Worm (Caenorhabditis elegans) whole organism, L4 larva: ENCODE measurements around the gene C44B12.3.

Experiments
- F49E8.2 ChIP-seq: sonication (generic microtip); optimal IDR thresholded peaks from 2 replicates; lab custom pipeline; 2016; ENCODE audit warnings: missing compliant biosample characterization, mild to moderate bottlenecking, missing genetic modification characterization, borderline replicate concordance
- ZK546.5 ChIP-seq, 2 experiments: sonication (generic microtip); optimal IDR thresholded peaks; 2 replicates each; lab custom pipeline; 2017; ENCODE audit warnings: missing biosample characterization in 2 of 2, missing genetic modification characterization in 2 of 2
- duxl-1 ChIP-seq: sonication (generic microtip); optimal IDR thresholded peaks from 2 replicates; lab custom pipeline; 2016; ENCODE audit warnings: mild to moderate bottlenecking, missing genetic modification characterization, moderate library complexity, missing compliant biosample characterization; ENCODE audit not compliant: poor library complexity
- egl-27 ChIP-seq: sonication (generic microtip); optimal IDR thresholded peaks from 3 replicates; lab custom pipeline; 2017; ENCODE audit warnings: missing biosample characterization, missing genetic modification reagents, missing genetic modification characterization
- lsy-2 ChIP-seq, 2 experiments: fragments of 150-350 bp in 1 of 2; sonication (generic microtip) in 1 of 2; optimal IDR thresholded peaks; 2 replicates each; lab custom pipeline; 2014 to 2017; ENCODE audit warnings: missing biosample characterization in 2 of 2, missing genetic modification characterization in 2 of 2
- mep-1 ChIP-seq: fragments of 150-350 bp; sonication (generic microtip); optimal IDR thresholded peaks from 3 replicates; lab custom pipeline; 2014; ENCODE audit warnings: missing biosample characterization, missing genetic modification characterization
- nhr-11 ChIP-seq: fragments of 150-350 bp; optimal IDR thresholded peaks from 2 replicates; lab custom pipeline; 2014; ENCODE audit warnings: missing biosample characterization, missing genetic modification characterization
- nhr-25 ChIP-seq: sonication (generic microtip); optimal IDR thresholded peaks from 2 replicates; lab custom pipeline; 2017; ENCODE audit warnings: missing genetic modification characterization, mild to moderate bottlenecking, missing compliant biosample characterization, antibody characterized with exemption, moderate library complexity, borderline replicate concordance; ENCODE audit not compliant: insufficient read depth

- no peak for TF ChIP-seq duxl-1 (tag; lab: Kevin White, UChicago)
- no peak for TF ChIP-seq nhr-11
- TF ChIP-seq nhr-25 (tag; lab: Kevin White, UChicago) = no peak
- no peak for TF ChIP-seq F49E8.2 (tag; lab: Kevin White, UChicago)
- TF ChIP-seq egl-27 (tag; lab: Kevin White, UChicago) = no peak
- TF ChIP-seq ZK546.5 (tag; optimal IDR thresholded peaks at IDR 0.05; lab: Kevin White, UChicago) = no peak
- TF ChIP-seq lsy-2 (tag; optimal IDR thresholded peaks at IDR 0.05; lab: Kevin White, UChicago) = no peak
- no peak for TF ChIP-seq mep-1 (tag; lab: Kevin White, UChicago)
Measured at ce11 chrIV:1063058-1063457, 41.5 kb upstream of the C44B12.3 start.
